Worm (Caenorhabditis elegans) whole organism, late embryonic: Measurements from ENCODE around the gene ZK228.13.

Source experiments
- T23F11.4 ChIP-seq: fragments of 200-800 bp; sonication (Bioruptor generic); optimal IDR thresholded peaks from 2 replicates; lab custom pipeline; 2018; ENCODE audit warnings: mild to moderate bottlenecking, missing genetic modification characterization, missing compliant biosample characterization
- che-1 ChIP-seq: sonication (generic microtip); optimal IDR thresholded peaks from 2 replicates; lab custom pipeline; 2016; ENCODE audit warnings: mild to moderate bottlenecking, missing genetic modification characterization, missing compliant biosample characterization
- dmd-4 ChIP-seq: sonication (generic microtip); optimal IDR thresholded peaks from 2 replicates; lab custom pipeline; 2016; ENCODE audit warnings: borderline replicate concordance, missing genetic modification characterization, missing compliant biosample characterization
- fax-1 ChIP-seq: sonication (generic microtip); optimal IDR thresholded peaks from 2 replicates; lab custom pipeline; 2016; ENCODE audit warnings: missing genotype, missing genetic modification characterization, missing compliant biosample characterization
- hlh-30 ChIP-seq: sonication (generic microtip); optimal IDR thresholded peaks from 2 replicates; lab custom pipeline; 2017; ENCODE audit warnings: antibody characterized with exemption, missing genetic modification characterization, missing compliant biosample characterization; ENCODE audit not compliant: insufficient read depth
- mec-3 ChIP-seq: sonication (generic microtip); optimal IDR thresholded peaks from 2 replicates; lab custom pipeline; 2016; ENCODE audit warnings: borderline replicate concordance, missing genetic modification characterization, missing compliant biosample characterization
- nhr-11 ChIP-seq: fragments of 150-350 bp; optimal IDR thresholded peaks from 2 replicates; lab custom pipeline; 2014; ENCODE audit warnings: missing biosample characterization, missing genetic modification characterization
- pha-4 ChIP-seq: fragments of 150-350 bp; optimal IDR thresholded peaks from 2 replicates; lab custom pipeline; 2018; ENCODE audit warnings: missing biosample characterization, missing genetic modification reagents, missing genetic modification characterization
- rnt-1 ChIP-seq: sonication (generic microtip); optimal IDR thresholded peaks from 2 replicates; lab custom pipeline; 2016; ENCODE audit warnings: missing genetic modification characterization, missing compliant biosample characterization
- sdc-2 ChIP-seq: sonication (generic microtip); optimal IDR thresholded peaks from 2 replicates; lab custom pipeline; 2016; ENCODE audit warnings: missing genotype, missing genetic modification characterization, missing compliant biosample characterization
- sox-2 ChIP-seq: fragments of 200-800 bp; sonication (Bioruptor generic); IDR thresholded peaks from 2 replicates; pipeline ENCODE4 v1.3.6; 2022; ENCODE audit warnings: missing genetic modification reagents, missing genetic modification characterization, missing compliant biosample characterization
- sox-4 ChIP-seq: sonication (generic microtip); optimal IDR thresholded peaks from 2 replicates; lab custom pipeline; 2017; ENCODE audit warnings: mild to moderate bottlenecking, missing genetic modification characterization, inconsistent platforms, missing compliant biosample characterization
- unc-86 ChIP-seq: sonication (generic microtip); optimal IDR thresholded peaks from 2 replicates; lab custom pipeline; 2016; ENCODE audit warnings: missing genetic modification characterization, missing compliant biosample characterization

- TF ChIP-seq T23F11.4 (no peak), nhr-11 (no peak), sox-2 (GFP tag; lab: Robert Waterston, UW) (no peak), hlh-30 (tag; lab: Kevin White, UChicago) (no peak), sdc-2 (tag; lab: Kevin White, UChicago) (no peak), che-1 (tag; lab: Kevin White, UChicago) (no peak), rnt-1 (tag; lab: Kevin White, UChicago) (no peak), unc-86 (no peak), dmd-4 (tag; lab: Kevin White, UChicago) (no peak), pha-4 (tag; lab: Kevin White, UChicago) (no peak), sox-4 (tag; lab: Kevin White, UChicago) (no peak), mec-3 (no peak), fax-1 (tag; lab: Kevin White, UChicago) (no peak)
These were observed 6.2 kb upstream of the ZK228.13 start, which contains the start of gene srh-181 for ce11 chrV:18474223-18474622.
